Worm (Caenorhabditis elegans) whole organism, midembryonic: ENCODE data around the gene hlh-27.

ENCODE experiments used
- T22C8.4 ChIP-seq: fragments of 200-800 bp; sonication (Bioruptor generic); IDR thresholded peaks from 2 replicates; pipeline ENCODE4 v1.3.6; 2022; ENCODE audit warnings: missing genetic modification characterization, missing compliant biosample characterization
- cog-1 ChIP-seq: sonication (generic microtip); optimal IDR thresholded peaks from 2 replicates; lab custom pipeline; 2016; ENCODE audit warnings: missing genetic modification characterization, missing compliant biosample characterization
- flt-1 ChIP-seq: fragments of 200-800 bp; sonication (Bioruptor generic); IDR thresholded peaks from 2 replicates; pipeline ENCODE4 v1.3.6; 2022; ENCODE audit warnings: missing genetic modification characterization, missing compliant biosample characterization
- klf-2 ChIP-seq: fragments of 200-800 bp; sonication (Bioruptor generic); conservative IDR thresholded peaks from 2 replicates; pipeline ENCODE4 v1.3.6; 2022; ENCODE audit warnings: missing genetic modification reagents, missing genetic modification characterization, missing compliant biosample characterization
- med-1 ChIP-seq: sonication (generic microtip); optimal IDR thresholded peaks from 2 replicates; lab custom pipeline; 2017; ENCODE audit warnings: missing genetic modification characterization, mild to moderate bottlenecking, missing compliant biosample characterization, antibody characterized with exemption, missing genetic modification reagents; ENCODE audit not compliant: insufficient read depth
- ref-1 ChIP-seq: fragments of 200-800 bp; sonication (Bioruptor generic); conservative IDR thresholded peaks from 2 replicates; pipeline ENCODE4 v1.3.6; 2022; ENCODE audit warnings: missing genetic modification reagents, missing genetic modification characterization, missing compliant biosample characterization
- tab-1 ChIP-seq: fragments of 200-800 bp; sonication (Bioruptor generic); IDR thresholded peaks from 2 replicates; pipeline ENCODE4 v1.3.6; 2022; ENCODE audit warnings: missing genetic modification characterization, missing compliant biosample characterization
- ztf-23 ChIP-seq: fragments of 200-800 bp; sonication (Bioruptor generic); IDR thresholded peaks from 2 replicates; pipeline ENCODE4 v1.3.6; 2022; ENCODE audit warnings: missing genetic modification reagents, missing genetic modification characterization, missing compliant biosample characterization
- ztf-29 ChIP-seq: fragments of 200-800 bp; sonication (Bioruptor generic); IDR thresholded peaks from 2 replicates; pipeline ENCODE4 v1.3.6; 2022; ENCODE audit warnings: missing genetic modification reagents, missing genetic modification characterization, missing compliant biosample characterization

Gene hlh-27

DNA sequence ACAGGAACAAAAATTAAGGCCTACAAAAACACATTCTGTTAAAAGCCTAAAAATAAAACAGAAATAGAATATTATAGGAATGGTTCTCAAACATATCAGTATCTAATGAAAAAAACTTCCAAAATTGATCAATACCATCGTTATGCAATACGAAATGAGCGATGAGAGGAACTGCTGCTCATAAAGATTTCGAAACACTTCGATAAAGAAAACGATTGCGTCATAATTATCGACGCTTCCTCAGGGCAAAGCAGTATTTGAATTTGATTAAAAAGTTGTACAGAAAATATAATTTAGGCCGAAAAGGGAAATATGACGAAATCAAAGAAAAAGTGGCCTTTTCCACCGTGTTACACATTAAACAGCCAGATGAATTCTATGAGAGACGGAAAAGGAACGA, 22.0 kb downstream of the hlh-27 start:
- no peak for TF ChIP-seq ztf-29 (GFP tag; lab: Robert Waterston, UW)
- TF ChIP-seq ztf-23 (GFP tag; lab: Robert Waterston, UW) = no peak
- TF ChIP-seq flt-1 (GFP tag; lab: Robert Waterston, UW) = no peak
- no peak for TF ChIP-seq tab-1
- TF ChIP-seq cog-1 = no peak
- TF ChIP-seq T22C8.4 (GFP tag; lab: Robert Waterston, UW) = no peak

DNA sequence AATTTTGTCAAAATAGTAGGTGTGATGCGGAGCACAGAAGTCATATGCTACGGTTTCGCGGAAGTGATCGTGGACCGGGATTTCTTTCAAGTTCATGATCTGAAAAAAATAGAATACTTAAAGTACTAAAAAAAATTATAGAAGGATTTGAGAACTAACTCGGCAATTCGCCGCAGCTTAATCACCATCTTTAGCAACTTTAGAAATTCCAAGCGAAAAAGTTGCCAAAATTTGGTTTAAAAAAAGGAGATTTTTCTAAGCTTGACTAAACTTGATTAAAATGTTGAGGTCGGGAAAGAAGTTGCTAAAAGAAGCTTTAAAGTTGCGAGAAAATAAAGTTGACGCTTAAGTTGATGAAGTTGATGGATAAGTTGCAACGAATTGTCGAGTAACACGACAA, 22.4 kb downstream of the hlh-27 start, which contains the start of gene ZK177.9:
ZK177.9 (minus strand) TSS at position 101 of the 400 bp plus-strand sequence.
- TF ChIP-seq ztf-23 (GFP tag; lab: Robert Waterston, UW) = no peak
- TF ChIP-seq klf-2 = no peak
- TF ChIP-seq ref-1 (GFP tag; lab: Robert Waterston, UW) = no peak
- no peak for TF ChIP-seq tab-1

DNA sequence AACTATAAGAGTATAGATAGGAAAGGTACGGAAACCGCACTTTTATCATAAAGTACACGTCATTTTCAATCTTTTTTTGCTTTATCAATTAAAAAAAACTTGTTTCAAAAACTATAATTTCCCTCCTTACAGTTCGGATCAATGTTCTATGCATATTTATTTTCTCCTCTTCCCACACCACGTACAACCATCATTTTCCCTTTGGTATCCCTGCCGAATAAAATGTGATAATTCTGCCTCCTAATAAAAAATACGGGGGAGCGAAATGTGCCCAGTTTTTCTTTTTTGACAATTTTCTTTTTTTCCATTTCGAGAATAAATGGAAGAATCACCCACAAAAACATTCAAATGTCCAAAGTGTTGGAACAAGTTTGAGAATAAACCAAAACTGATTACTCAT, 24.5 kb downstream of the hlh-27 start, which contains the start of gene ZK177.3:
ZK177.3 (plus strand) TSS at position 301 of the 400 bp plus-strand sequence.
- no peak for TF ChIP-seq tab-1
- no peak for TF ChIP-seq T22C8.4 (GFP tag; lab: Robert Waterston, UW)
- no peak for TF ChIP-seq ztf-23 (GFP tag; lab: Robert Waterston, UW)
- no peak for TF ChIP-seq klf-2
- no peak for TF ChIP-seq cog-1
- no peak for TF ChIP-seq ztf-29 (GFP tag; lab: Robert Waterston, UW)
- no peak for TF ChIP-seq ref-1 (GFP tag; lab: Robert Waterston, UW)
- no peak for TF ChIP-seq flt-1 (GFP tag; lab: Robert Waterston, UW)
- TF ChIP-seq med-1 = no peak

DNA sequence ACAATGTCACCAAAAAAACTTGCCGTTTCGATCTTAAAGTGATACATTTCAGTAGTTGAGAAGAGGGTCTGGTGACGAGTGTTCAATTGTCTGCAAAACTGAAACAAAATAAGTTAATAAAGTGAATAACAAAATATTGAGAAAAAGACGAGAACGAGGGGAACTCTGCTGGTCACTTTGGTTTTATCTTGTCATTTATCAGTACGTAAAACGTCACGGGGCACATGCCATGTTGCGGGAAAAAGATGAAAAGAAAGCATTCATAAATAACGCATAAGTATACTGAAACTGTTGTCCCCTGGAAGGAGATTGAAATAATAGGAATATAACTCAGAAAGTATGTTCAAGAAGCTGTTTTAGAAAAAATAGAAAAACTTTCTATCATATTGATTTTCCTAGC, 25.2 kb downstream of the hlh-27 start, which contains the start of gene sahd-1:
sahd-1 (minus strand) TSS at position 100 of the 400 bp plus-strand sequence.
- TF ChIP-seq ztf-23 (GFP tag; lab: Robert Waterston, UW) (no peak), flt-1 (GFP tag; lab: Robert Waterston, UW) (no peak), tab-1 (no peak), cog-1 (no peak), ztf-29 (GFP tag; lab: Robert Waterston, UW) (no peak), ref-1 (GFP tag; lab: Robert Waterston, UW) (no peak), T22C8.4 (GFP tag; lab: Robert Waterston, UW) (no peak), klf-2 (no peak), med-1 (no peak)

DNA sequence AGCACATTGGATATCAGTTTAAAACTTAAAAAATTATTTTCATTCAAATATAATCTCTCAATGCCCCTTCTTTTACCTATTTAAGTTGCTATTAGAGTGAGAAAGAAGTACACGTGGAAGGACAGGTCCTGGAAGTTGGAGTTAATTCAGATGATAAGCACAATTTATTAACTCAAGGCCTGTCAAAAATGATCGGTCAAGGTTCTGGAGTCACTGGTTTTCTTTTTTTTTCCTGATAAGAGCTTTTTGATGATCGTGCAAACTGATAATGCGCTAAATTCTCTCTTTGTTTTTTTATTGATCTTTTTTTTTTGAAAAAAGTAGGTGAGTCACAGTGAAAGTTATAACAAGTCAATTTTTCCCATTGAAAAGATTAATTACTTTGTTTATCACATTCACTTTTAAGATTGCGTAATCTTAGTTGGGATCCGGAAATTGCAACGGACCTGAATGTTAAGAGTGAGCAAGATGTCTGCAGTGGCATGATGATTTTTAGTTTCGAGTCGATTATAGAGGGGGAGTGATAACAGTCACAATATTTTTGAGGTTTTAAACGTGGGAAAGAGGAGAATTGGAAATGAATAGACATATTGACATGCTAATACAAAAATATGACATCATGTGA, 27.4 kb downstream of the hlh-27 start:
- no peak for TF ChIP-seq tab-1
- TF ChIP-seq med-1 = no peak
- no peak for TF ChIP-seq klf-2
- no peak for TF ChIP-seq flt-1 (GFP tag; lab: Robert Waterston, UW)
- no peak for TF ChIP-seq T22C8.4 (GFP tag; lab: Robert Waterston, UW)
- TF ChIP-seq ztf-23 (GFP tag; lab: Robert Waterston, UW) = no peak
- TF ChIP-seq ref-1 (GFP tag; lab: Robert Waterston, UW) = no peak
- TF ChIP-seq ztf-29 (GFP tag; lab: Robert Waterston, UW) = no peak

DNA sequence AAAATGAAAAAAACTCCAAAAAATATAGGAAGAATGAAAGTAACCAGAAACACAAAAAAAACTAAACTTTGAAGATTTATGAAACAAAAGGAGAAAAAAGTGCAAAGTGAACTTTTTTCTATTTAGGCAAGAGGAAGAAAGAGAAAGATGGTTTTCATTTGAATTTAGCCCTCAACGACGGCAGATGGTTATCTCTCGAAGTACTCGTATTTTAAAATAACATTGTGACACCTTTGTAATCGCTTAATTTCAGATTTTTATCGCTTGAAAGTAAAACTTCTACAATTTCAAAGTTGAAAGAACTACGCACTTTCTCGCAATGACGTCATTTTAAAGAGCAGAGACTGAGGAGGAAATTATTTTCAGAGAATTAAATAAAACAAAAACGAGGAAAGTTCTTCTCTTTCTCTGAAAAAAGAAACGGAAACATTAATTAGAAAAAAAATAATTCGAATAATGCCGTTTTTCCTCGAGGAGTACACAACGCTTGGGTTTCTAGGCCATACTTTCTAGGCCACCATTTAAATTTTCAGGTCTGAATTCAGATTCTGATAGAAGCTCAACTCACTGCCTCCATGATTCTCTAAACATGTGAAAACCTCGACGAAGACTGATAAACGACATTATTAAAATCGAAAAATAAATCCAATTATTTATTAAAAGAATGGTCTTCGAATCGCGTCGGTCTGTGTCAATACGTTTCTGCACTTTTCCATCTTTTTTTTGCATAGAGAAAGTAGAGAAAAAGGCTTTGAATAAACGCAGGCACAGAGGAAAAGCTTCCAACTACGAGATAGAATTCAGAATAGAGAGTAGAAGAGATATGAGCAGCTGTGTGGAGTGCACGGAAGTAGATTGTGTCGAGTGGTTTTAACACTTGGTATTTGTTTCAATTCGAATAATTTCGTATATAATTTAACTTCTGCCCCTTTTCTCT, 28.3 kb downstream of the hlh-27 start:
- no peak for TF ChIP-seq tab-1
- peak; percentile 44 for TF ChIP-seq cog-1

DNA sequence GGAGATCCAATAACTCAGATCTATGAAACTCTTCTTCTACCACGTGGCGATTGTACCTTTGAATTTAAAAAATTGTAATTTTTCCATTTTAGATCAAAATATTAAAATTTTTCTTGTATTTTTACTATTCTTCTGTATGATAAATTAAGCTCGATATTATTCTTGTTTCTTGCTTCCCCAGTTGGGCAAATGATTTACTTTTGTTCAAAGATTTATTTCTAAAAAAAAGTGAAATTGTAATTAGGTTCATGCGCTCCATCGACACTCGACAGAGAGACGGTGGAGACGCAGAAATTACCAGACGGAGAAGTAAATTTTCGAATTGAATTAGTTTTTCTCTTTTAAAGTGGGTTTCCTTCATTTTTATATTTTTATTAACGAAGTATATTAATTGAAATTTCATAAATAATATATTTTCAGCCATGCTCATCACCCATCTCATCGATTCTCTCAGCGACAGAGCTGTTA, 34.2 kb downstream of the hlh-27 start, which contains the start of gene npp-24:
npp-24 (plus strand) TSS at position 51 of the 468 bp plus-strand sequence.
- TF ChIP-seq ref-1 (GFP tag; lab: Robert Waterston, UW) = no peak
- TF ChIP-seq med-1 = no peak

DNA sequence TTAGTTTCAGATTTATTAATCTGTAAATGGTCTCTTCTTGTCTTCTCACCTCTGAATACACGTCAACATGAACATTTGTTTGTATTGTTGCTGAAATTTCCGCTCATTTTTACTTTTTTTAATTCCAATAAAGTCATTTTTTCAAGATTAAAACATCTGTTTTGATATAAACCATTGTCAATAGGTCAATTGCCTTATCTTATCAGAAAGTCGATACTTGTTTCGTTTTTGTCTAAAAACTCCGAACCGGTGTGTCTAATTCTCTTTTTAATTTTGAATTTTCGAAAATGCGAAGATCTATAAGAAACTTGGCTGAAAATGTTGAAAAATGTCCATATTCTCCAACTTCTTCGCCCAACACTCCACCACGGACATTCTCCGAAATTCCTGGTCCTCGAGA, 36.3 kb downstream of the hlh-27 start, which contains the start of gene cyp-44A1:
cyp-44A1 (plus strand) TSS at position 285 of the 400 bp plus-strand sequence.
- TF ChIP-seq klf-2 (no peak), ztf-29 (GFP tag; lab: Robert Waterston, UW) (no peak), tab-1 (no peak), flt-1 (GFP tag; lab: Robert Waterston, UW) (no peak), ref-1 (GFP tag; lab: Robert Waterston, UW) (no peak), med-1 (no peak), cog-1 (no peak)

DNA sequence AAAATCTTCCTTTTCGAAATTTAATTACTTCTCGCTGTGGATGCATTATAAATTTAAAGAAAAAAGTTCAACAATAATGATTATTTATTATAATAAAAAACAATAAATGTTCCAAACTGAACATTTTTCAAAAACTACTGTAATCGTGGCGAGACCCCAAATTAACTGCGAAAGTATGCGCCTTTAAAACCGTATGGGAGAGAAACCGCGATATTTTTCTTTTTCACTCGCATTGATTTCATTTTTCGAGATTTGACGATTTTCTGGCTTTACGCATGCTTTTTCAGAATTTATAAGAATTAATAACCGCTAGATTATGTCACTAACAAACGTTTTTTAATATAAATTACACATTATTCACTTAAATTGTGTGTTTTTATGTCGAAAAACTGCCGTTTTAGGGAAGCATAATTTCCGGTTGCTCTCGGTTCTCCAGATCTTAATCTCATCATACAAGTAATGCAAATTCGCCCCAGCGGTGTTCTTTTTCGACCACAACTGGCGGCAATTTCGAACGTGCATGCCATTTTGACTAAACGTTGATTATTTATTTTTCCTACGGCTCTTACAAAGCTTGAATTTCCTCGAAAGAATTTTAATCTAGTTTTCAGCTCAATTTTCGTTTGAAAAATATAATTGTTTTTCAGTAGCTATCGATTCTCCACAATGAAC, 38.9 kb downstream of the hlh-27 start, which contains the start of gene F12A10.8:
F12A10.8 (minus strand) TSS at position 79 of the 672 bp plus-strand sequence.
- TF ChIP-seq med-1 (no peak), cog-1 (no peak), flt-1 (GFP tag; lab: Robert Waterston, UW) (no peak), T22C8.4 (GFP tag; lab: Robert Waterston, UW) (no peak), ref-1 (GFP tag; lab: Robert Waterston, UW) (no peak), ztf-23 (GFP tag; lab: Robert Waterston, UW) (no peak), tab-1 (no peak), klf-2 (no peak), ztf-29 (GFP tag; lab: Robert Waterston, UW) (no peak)

DNA sequence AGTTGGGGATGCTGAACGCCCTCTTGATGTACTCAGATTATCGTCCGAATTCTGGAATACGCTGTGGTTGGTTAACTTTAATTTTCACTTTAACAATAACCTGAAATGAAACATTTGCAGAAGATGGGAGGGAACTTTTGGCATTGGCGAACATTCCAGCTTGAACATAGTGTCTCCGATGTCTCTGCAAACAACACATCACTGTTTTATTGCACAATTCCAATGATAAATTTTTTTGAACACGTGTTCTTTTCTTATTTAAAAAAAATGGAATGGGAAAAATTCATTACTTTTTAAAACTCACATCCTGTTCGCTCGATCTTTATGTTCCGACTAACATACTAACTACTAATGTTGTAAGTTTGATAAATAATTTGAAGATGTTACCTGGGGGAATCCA, 39.5 kb downstream of the hlh-27 start, which contains the start of gene fzy-1:
fzy-1 (plus strand) TSS at position 301 of the 400 bp plus-strand sequence.
- no peak for TF ChIP-seq tab-1
- no peak for TF ChIP-seq cog-1
- TF ChIP-seq klf-2 = no peak
- TF ChIP-seq med-1 = no peak
- no peak for TF ChIP-seq ztf-23 (GFP tag; lab: Robert Waterston, UW)
- TF ChIP-seq ztf-29 (GFP tag; lab: Robert Waterston, UW) = no peak
- TF ChIP-seq flt-1 (GFP tag; lab: Robert Waterston, UW) = no peak
- TF ChIP-seq T22C8.4 (GFP tag; lab: Robert Waterston, UW) = no peak
- no peak for TF ChIP-seq ref-1 (GFP tag; lab: Robert Waterston, UW)
